Fruit fly (Drosophila melanogaster): ENCODE measurements around the gene nAChRbeta3.

Gene nAChRbeta3

DNA sequence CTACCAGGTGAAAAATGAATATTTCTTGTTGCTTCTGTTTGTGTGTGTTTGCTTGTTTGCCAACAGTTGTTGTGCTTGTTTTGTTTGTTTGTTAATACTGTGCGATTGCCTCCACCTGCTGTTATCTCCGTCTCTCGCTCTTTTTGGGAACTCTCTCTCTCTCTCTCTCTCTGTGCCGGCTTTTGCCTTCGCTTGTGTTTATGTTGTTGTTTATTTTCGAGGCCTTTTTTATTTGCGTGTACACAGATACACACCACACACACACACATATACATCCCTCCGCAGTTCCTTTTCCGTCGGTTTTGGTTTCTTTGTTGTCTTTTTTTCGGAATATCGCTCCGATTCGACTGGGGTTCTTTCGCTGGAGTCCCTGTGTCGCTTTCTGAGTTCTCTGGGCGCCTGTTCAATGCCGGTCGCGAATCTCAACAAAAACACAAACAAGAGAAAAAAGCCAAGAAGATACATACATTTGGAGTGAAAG lies 34.4 kb upstream of the nAChRbeta3 start (continued):
- peak; percentile 76 for TF ChIP-seq scrt (GFP tag; optimal IDR thresholded peaks at IDR 0.05)
- peak; percentile 14 for TF ChIP-seq CG17802 (tag; optimal IDR thresholded peaks at IDR 0.05)
- peak; percentile 43 for TF ChIP-seq CG30431 (GFP tag; optimal IDR thresholded peaks at IDR 0.05)
- TF ChIP-seq bbx (GFP tag; IDR thresholded peaks at IDR 0.05; ENCODE audit: partially characterized antibody) = no peak
- no peak for TF ChIP-seq rib (GFP tag; IDR thresholded peaks at IDR 0.05)
- TF ChIP-seq lbe (GFP tag; optimal IDR thresholded peaks at IDR 0.05) = peak; percentile 80
- peak; percentile 79 for TF ChIP-seq CG8089 (GFP tag; optimal IDR thresholded peaks at IDR 0.05)
- peak; percentile 43 for TF ChIP-seq Sox102F (GFP tag; optimal IDR thresholded peaks at IDR 0.05)
- no peak; the same call in 1 of the 3 replicates for TF ChIP-seq CG2199 (GFP tag; IDR thresholded peaks at IDR 0.05)
- peak; percentile 26 for TF ChIP-seq HmgD (GFP tag; optimal IDR thresholded peaks at IDR 0.05)
- TF ChIP-seq CoRest (tag; optimal IDR thresholded peaks at IDR 0.05) = peak; percentile 56
- TF ChIP-seq CG2875 (GFP tag; optimal IDR thresholded peaks at IDR 0.05) = peak; percentile 89
- TF ChIP-seq CG12769 (tag; optimal IDR thresholded peaks at IDR 0.05) = no peak
- TF ChIP-seq sc (optimal IDR thresholded peaks at IDR 0.05) = no peak
- peak; percentile 83 for TF ChIP-seq sc (GFP tag; optimal IDR thresholded peaks at IDR 0.05)
- TF ChIP-seq Fer1 (GFP tag; optimal IDR thresholded peaks at IDR 0.05) = peak; percentile 63
- peak; percentile 10; the same call in 1 of the 2 replicates for TF ChIP-seq E2f1 (GFP tag; IDR thresholded peaks at IDR 0.05)
- peak; percentile 82 for TF ChIP-seq Mes4 (GFP tag; optimal IDR thresholded peaks at IDR 0.05)
- TF ChIP-seq ssp (GFP tag; IDR thresholded peaks at IDR 0.05) = no peak
- TF ChIP-seq Hr78 (GFP tag; optimal IDR thresholded peaks at IDR 0.05) = no peak
- TF ChIP-seq fd3F (GFP tag; optimal IDR thresholded peaks at IDR 0.05) = no peak
- peak; percentile 76 for TF ChIP-seq abd-A (tag; optimal IDR thresholded peaks at IDR 0.05)
- peak; percentile 24 for TF ChIP-seq CG18011 (GFP tag; optimal IDR thresholded peaks at IDR 0.05)
- peak; percentile 58 for TF ChIP-seq CG9609 (GFP tag; optimal IDR thresholded peaks at IDR 0.05)
- TF ChIP-seq CG15269 (tag; optimal IDR thresholded peaks at IDR 0.05) = peak; percentile 26
- TF ChIP-seq ci (GFP tag; IDR thresholded peaks at IDR 0.05) = peak; percentile 72; the same call in 1 of the 3 replicates
- TF ChIP-seq HLHmδ (GFP tag; optimal IDR thresholded peaks at IDR 0.05) = peak; percentile 73
- TF ChIP-seq CG4360 (GFP tag; IDR thresholded peaks at IDR 0.05) = peak; percentile 90
- TF ChIP-seq exex (tag; optimal IDR thresholded peaks at IDR 0.05) = peak; percentile 24
- peak; percentile 70 for TF ChIP-seq NK7.1 (GFP tag; optimal IDR thresholded peaks at IDR 0.05)
- peak; percentile 26 for TF ChIP-seq CG1792 (GFP tag; optimal IDR thresholded peaks at IDR 0.05)
- no peak for TF ChIP-seq CG2889 (GFP tag; IDR thresholded peaks at IDR 0.05)
- no peak for TF ChIP-seq H2.0 (GFP tag; IDR thresholded peaks at IDR 0.05)
- TF ChIP-seq slou (GFP tag; optimal IDR thresholded peaks at IDR 0.05) = peak; percentile 23
- no peak for TF ChIP-seq fu2 (GFP tag; optimal IDR thresholded peaks at IDR 0.05)
- TF ChIP-seq CG12942 (GFP tag; optimal IDR thresholded peaks at IDR 0.05) = peak; percentile 50
- TF ChIP-seq Ada2b (GFP tag; IDR thresholded peaks at IDR 0.05) = no peak
- TF ChIP-seq CG13424 (tag; optimal IDR thresholded peaks at IDR 0.05) = peak; percentile 48
- no peak for TF ChIP-seq gsb (GFP tag; IDR thresholded peaks at IDR 0.05)
- no peak for TF ChIP-seq CG9932 (GFP tag; IDR thresholded peaks at IDR 0.05)
- TF ChIP-seq Blimp-1 (GFP tag; optimal IDR thresholded peaks at IDR 0.05) = peak; percentile 69
- no peak for TF ChIP-seq br (optimal IDR thresholded peaks at IDR 0.05)
- peak in 1 of 3 experiments; percentile 75 for TF ChIP-seq lola (GFP tag; optimal IDR thresholded peaks at IDR 0.05)
- peak; percentile 52 for TF ChIP-seq CG11504 (tag; optimal IDR thresholded peaks at IDR 0.05)
- peak; percentile 30 for TF ChIP-seq CG1647 (GFP tag; optimal IDR thresholded peaks at IDR 0.05)
- peak; percentile 29 for TF ChIP-seq CG10274 (GFP tag; optimal IDR thresholded peaks at IDR 0.05)
- TF ChIP-seq sd (tag; optimal IDR thresholded peaks at IDR 0.05) = peak; percentile 49
- peak; percentile 98 for TF ChIP-seq CG31224 (GFP tag; IDR thresholded peaks at IDR 0.05)
- TF ChIP-seq Ets97D (GFP tag; optimal IDR thresholded peaks at IDR 0.05) = no peak
- no peak for TF ChIP-seq CG11560 (tag; IDR thresholded peaks at IDR 0.05)
- TF ChIP-seq danr (GFP tag; IDR thresholded peaks at IDR 0.05) = no peak; the same call in 1 of the 2 replicates

Measured in whole organism, embryonic.